Worm (Caenorhabditis elegans): ENCODE measurements around the gene irld-8.

Gene irld-8

ce11 chrIV:8161774-8162173 is 46.2 kb downstream of the irld-8 start:
- no peak for TF ChIP-seq hlh-15 (tag; optimal IDR thresholded peaks at IDR 0.05)
- TF ChIP-seq dve-1 (tag; optimal IDR thresholded peaks at IDR 0.05): no peak
- no peak for TF ChIP-seq nfya-1 (tag; optimal IDR thresholded peaks at IDR 0.05)
- no peak for TF ChIP-seq hlh-6 (tag; optimal IDR thresholded peaks at IDR 0.05)
- no peak for TF ChIP-seq rnt-1 (tag; optimal IDR thresholded peaks at IDR 0.05)

ce11 chrIV:8163687-8164086 is 48.1 kb downstream of the irld-8 start, which contains the start of gene clec-51:
TSS of gene clec-51 (minus strand) at chrIV:8163800.
- TF ChIP-seq elt-2 (tag; optimal IDR thresholded peaks at IDR 0.05): peak; percentile 4
- TF ChIP-seq ama-1 (optimal IDR thresholded peaks at IDR 0.05): no peak

ce11 chrIV:8164515-8164914 is 49.0 kb downstream of the irld-8 start:
- TF ChIP-seq rnt-1 (tag; optimal IDR thresholded peaks at IDR 0.05): no peak
- TF ChIP-seq dmd-4 (tag; optimal IDR thresholded peaks at IDR 0.05; ENCODE audit: borderline replicate concordance): no peak
- no peak for TF ChIP-seq K09A11.1 (tag; optimal IDR thresholded peaks at IDR 0.05; ENCODE audit: insufficient read depth)
- no peak for TF ChIP-seq ceh-6 (GFP tag; optimal IDR thresholded peaks at IDR 0.05)
- no peak for TF ChIP-seq ceh-19 (GFP tag; optimal IDR thresholded peaks at IDR 0.05)
- no peak for TF ChIP-seq madf-2 (tag; optimal IDR thresholded peaks at IDR 0.05)
- TF ChIP-seq nhr-11 (tag; optimal IDR thresholded peaks at IDR 0.05): no peak
- no peak for TF ChIP-seq elt-2 (tag; optimal IDR thresholded peaks at IDR 0.05)
- no peak for TF ChIP-seq unc-86 (tag; optimal IDR thresholded peaks at IDR 0.05)
- TF ChIP-seq K02D7.2 (tag; optimal IDR thresholded peaks at IDR 0.05): no peak
- no peak for TF ChIP-seq pax-1 (tag; optimal IDR thresholded peaks at IDR 0.05)
- TF ChIP-seq ceh-45 (GFP tag; IDR thresholded peaks at IDR 0.05): no peak
- no peak for TF ChIP-seq pros-1 (tag; optimal IDR thresholded peaks at IDR 0.05)

ce11 chrIV:8165950-8166349 is 50.4 kb downstream of the irld-8 start, which contains the start of gene B0218.7:
TSS of gene B0218.7 (minus strand) at chrIV:8166050.
- TF ChIP-seq ama-1 (optimal IDR thresholded peaks at IDR 0.05) (no peak), pag-3 (tag; optimal IDR thresholded peaks at IDR 0.05; ENCODE audit: borderline replicate concordance) (no peak), K09A11.1 (tag; optimal IDR thresholded peaks at IDR 0.05; ENCODE audit: insufficient read depth) (no peak), odd-2 (tag; optimal IDR thresholded peaks at IDR 0.05) (no peak), lim-6 (tag; optimal IDR thresholded peaks at IDR 0.05) (no peak), sox-2 (GFP tag; IDR thresholded peaks at IDR 0.05) (no peak), zip-5 (tag; optimal IDR thresholded peaks at IDR 0.05) (no peak)

All from whole organism, late embryonic.